Fruit fly (Drosophila melanogaster) whole organism, wandering third instar larva: ENCODE results near the gene CG12155.
A peak's percentile ranks its signal among the peaks of the same experiment; 100 is the strongest.

Experiments used
- Abd-B ChIP-seq: fragments of >200 bp; optimal IDR thresholded peaks from 2 replicates; lab custom pipeline; 2017; ENCODE audit warnings: missing biosample characterization, missing genetic modification characterization
- CG32264 ChIP-seq: fragments of 200-800 bp; sonication (Bioruptor generic); optimal IDR thresholded peaks from 2 replicates; lab custom pipeline; 2016; ENCODE audit warnings: missing biosample characterization, missing genetic modification characterization
- CG9705 ChIP-seq: fragments of 200-800 bp; sonication (Bioruptor generic); optimal IDR thresholded peaks from 2 replicates; lab custom pipeline; 2018; ENCODE audit warnings: missing biosample characterization, mild to moderate bottlenecking, missing genetic modification characterization
- CrebA ChIP-seq: fragments of 200-800 bp; sonication (Bioruptor generic); optimal IDR thresholded peaks from 2 replicates; lab custom pipeline; 2016; ENCODE audit warnings: missing biosample characterization, mild to moderate bottlenecking, missing genetic modification characterization, borderline replicate concordance
- Dfd ChIP-seq: fragments of >200 bp; optimal IDR thresholded peaks from 2 replicates; lab custom pipeline; 2017; ENCODE audit warnings: missing biosample characterization, missing genetic modification characterization
- Dif ChIP-seq: fragments of 200-275, 200-300 bp; sonication (Bioruptor generic); optimal IDR thresholded peaks from 2 replicates; lab custom pipeline; 2018; ENCODE audit warnings: missing biosample characterization, missing genetic modification characterization; ENCODE audit not compliant: partially characterized antibody
- GATAd ChIP-seq: sonication (Bioruptor generic); optimal IDR thresholded peaks from 2 replicates; lab custom pipeline; 2016; ENCODE audit warnings: missing biosample characterization, missing genetic modification characterization
- HLH106 ChIP-seq: fragments of 200-800 bp; optimal IDR thresholded peaks from 3 replicates; lab custom pipeline; 2019; ENCODE audit warnings: missing biosample characterization, mild to moderate bottlenecking, missing genetic modification characterization, moderate library complexity
- Hnf4 ChIP-seq: fragments of 200-800 bp; sonication (Bioruptor generic); optimal IDR thresholded peaks from 2 replicates; lab custom pipeline; 2016; ENCODE audit warnings: missing biosample characterization, mild to moderate bottlenecking, missing genetic modification characterization
- Hr78 ChIP-seq: fragments of >200 bp; optimal IDR thresholded peaks from 2 replicates; lab custom pipeline; 2017; ENCODE audit warnings: missing biosample characterization, missing genetic modification characterization
- Hr83 ChIP-seq: fragments of 200-300 bp; sonication (Bioruptor generic); optimal IDR thresholded peaks from 2 replicates; lab custom pipeline; 2016; ENCODE audit warnings: missing biosample characterization, mild to moderate bottlenecking, missing genetic modification characterization, moderate library complexity; ENCODE audit not compliant: poor library complexity, severe bottlenecking
- Jra ChIP-seq: sonication (Bioruptor generic); optimal IDR thresholded peaks from 2 replicates; lab custom pipeline; 2016; ENCODE audit warnings: missing biosample characterization, missing genetic modification characterization
- Mio ChIP-seq: sonication (Bioruptor generic); optimal IDR thresholded peaks from 2 replicates; lab custom pipeline; 2016; ENCODE audit warnings: missing biosample characterization, missing genetic modification characterization
- Myc ChIP-seq: fragments of >200 bp; optimal IDR thresholded peaks from 2 replicates; lab custom pipeline; 2017
- N ChIP-seq: fragments of >200 bp; optimal IDR thresholded peaks from 2 replicates; lab custom pipeline; 2018; ENCODE audit warnings: missing biosample characterization, missing external identifiers, missing genetic modification characterization
- OdsH ChIP-seq: fragments of 200-800 bp; sonication (Bioruptor generic); optimal IDR thresholded peaks from 2 replicates; lab custom pipeline; 2016; ENCODE audit warnings: missing biosample characterization, mild to moderate bottlenecking, missing genetic modification characterization
- Rel ChIP-seq, 2 experiments: fragments of 200-800 bp; sonication (Bioruptor generic) in 1 of 2; optimal IDR thresholded peaks; 2 replicates in 1 of 2; 3 replicates in 1 of 2; lab custom pipeline; 2016 to 2019; ENCODE audit warnings: mild to moderate bottlenecking in 2 of 2, missing biosample characterization in 2 of 2, missing genetic modification characterization in 2 of 2, moderate library complexity in 1 of 2
- Sp1 ChIP-seq: fragments of 200-800 bp; sonication (Bioruptor generic); optimal IDR thresholded peaks from 3 replicates; lab custom pipeline; 2019; ENCODE audit warnings: missing biosample characterization, mild to moderate bottlenecking, missing genetic modification characterization, moderate library complexity
- Vsx2 ChIP-seq: fragments of 200-300, 225-300 bp; sonication (Bioruptor generic); optimal IDR thresholded peaks from 2 replicates; lab custom pipeline; 2018; ENCODE audit warnings: missing biosample characterization, missing genetic modification characterization; ENCODE audit not compliant: partially characterized antibody
- br ChIP-seq: fragments of 200-800 bp; sonication (Bioruptor generic); optimal IDR thresholded peaks from 2 replicates; lab custom pipeline; 2016; ENCODE audit warnings: missing biosample characterization, missing genetic modification characterization
- brk ChIP-seq: fragments of 200-800 bp; sonication (Bioruptor generic); optimal IDR thresholded peaks from 2 replicates; lab custom pipeline; 2016; ENCODE audit warnings: missing biosample characterization, mild to moderate bottlenecking, missing genetic modification characterization
- dl ChIP-seq, 2 experiments: fragments of 175-275, 200-275 bp in 1 of 2; fragments of 200-275 bp in 1 of 2; sonication (Bioruptor generic); optimal IDR thresholded peaks; lab custom pipeline; 2018; ENCODE audit warnings: mild to moderate bottlenecking in 2 of 2, missing biosample characterization in 2 of 2, missing genetic modification characterization in 2 of 2, moderate library complexity in 2 of 2; ENCODE audit not compliant: partially characterized antibody in 2 of 2, insufficient read depth in 1 of 2
- dmrt93B ChIP-seq: fragments of 200-800 bp; sonication (Bioruptor generic); optimal IDR thresholded peaks from 2 replicates; lab custom pipeline; 2018; ENCODE audit warnings: missing biosample characterization, mild to moderate bottlenecking, missing genetic modification characterization
- dsf ChIP-seq: sonication (Bioruptor generic); optimal IDR thresholded peaks from 2 replicates; lab custom pipeline; 2016; ENCODE audit warnings: missing biosample characterization, missing genetic modification characterization, borderline replicate concordance
- ey ChIP-seq: fragments of 200-800 bp; sonication (Bioruptor generic); optimal IDR thresholded peaks from 2 replicates; lab custom pipeline; 2016; ENCODE audit warnings: missing biosample characterization, missing genetic modification characterization
- foxo ChIP-seq, 2 experiments: fragments of 200-800 bp; sonication (Bioruptor generic); optimal IDR thresholded peaks; 2 replicates in 1 of 2; 3 replicates in 1 of 2; lab custom pipeline; 2016 to 2017; ENCODE audit warnings: missing biosample characterization in 2 of 2, missing genetic modification characterization in 2 of 2
- fru ChIP-seq: fragments of 200-800 bp; sonication (Bioruptor generic); optimal IDR thresholded peaks from 3 replicates; lab custom pipeline; 2016; ENCODE audit warnings: missing biosample characterization, mild to moderate bottlenecking, missing genetic modification characterization
- h ChIP-seq: fragments of 200-800 bp; sonication (Bioruptor generic); optimal IDR thresholded peaks from 3 replicates; lab custom pipeline; 2016; ENCODE audit warnings: missing biosample characterization, mild to moderate bottlenecking, missing genetic modification characterization
- jim ChIP-seq: fragments of 175-275, 200-325 bp; sonication (Bioruptor generic); optimal IDR thresholded peaks from 2 replicates; lab custom pipeline; 2016; ENCODE audit warnings: missing biosample characterization, mild to moderate bottlenecking, missing genetic modification characterization
- lola ChIP-seq: fragments of >200 bp; optimal IDR thresholded peaks from 2 replicates; lab custom pipeline; 2017; ENCODE audit warnings: missing biosample characterization, missing genetic modification characterization
- pan ChIP-seq: fragments of >200 bp; optimal IDR thresholded peaks from 2 replicates; lab custom pipeline; 2017
- psq ChIP-seq: fragments of 200-800 bp; sonication (Bioruptor generic); optimal IDR thresholded peaks from 3 replicates; lab custom pipeline; 2017; ENCODE audit warnings: missing biosample characterization, mild to moderate bottlenecking, missing genetic modification characterization, moderate library complexity
- rgr ChIP-seq: fragments of 200-800 bp; sonication (Bioruptor generic); optimal IDR thresholded peaks from 3 replicates; lab custom pipeline; 2016; ENCODE audit warnings: missing biosample characterization, mild to moderate bottlenecking, missing genetic modification characterization
- sage ChIP-seq: fragments of 200-800 bp; sonication (Bioruptor generic); optimal IDR thresholded peaks from 2 replicates; lab custom pipeline; 2016; ENCODE audit warnings: missing biosample characterization, mild to moderate bottlenecking, missing genetic modification characterization
- sv ChIP-seq: fragments of 200-800 bp; sonication (Bioruptor generic); optimal IDR thresholded peaks from 3 replicates; lab custom pipeline; 2016; ENCODE audit warnings: missing biosample characterization, missing genetic modification characterization
- tai ChIP-seq: sonication (Bioruptor generic); optimal IDR thresholded peaks from 2 replicates; lab custom pipeline; 2016; ENCODE audit warnings: missing biosample characterization, missing genetic modification characterization
- usp ChIP-seq: fragments of >200 bp; optimal IDR thresholded peaks from 2 replicates; lab custom pipeline; 2017; ENCODE audit warnings: missing biosample characterization, missing genetic modification characterization
- woc ChIP-seq: sonication (Bioruptor generic); optimal IDR thresholded peaks from 2 replicates; lab custom pipeline; 2016; ENCODE audit warnings: missing biosample characterization, mild to moderate bottlenecking, missing genetic modification characterization

The CG12155 gene

DNA sequence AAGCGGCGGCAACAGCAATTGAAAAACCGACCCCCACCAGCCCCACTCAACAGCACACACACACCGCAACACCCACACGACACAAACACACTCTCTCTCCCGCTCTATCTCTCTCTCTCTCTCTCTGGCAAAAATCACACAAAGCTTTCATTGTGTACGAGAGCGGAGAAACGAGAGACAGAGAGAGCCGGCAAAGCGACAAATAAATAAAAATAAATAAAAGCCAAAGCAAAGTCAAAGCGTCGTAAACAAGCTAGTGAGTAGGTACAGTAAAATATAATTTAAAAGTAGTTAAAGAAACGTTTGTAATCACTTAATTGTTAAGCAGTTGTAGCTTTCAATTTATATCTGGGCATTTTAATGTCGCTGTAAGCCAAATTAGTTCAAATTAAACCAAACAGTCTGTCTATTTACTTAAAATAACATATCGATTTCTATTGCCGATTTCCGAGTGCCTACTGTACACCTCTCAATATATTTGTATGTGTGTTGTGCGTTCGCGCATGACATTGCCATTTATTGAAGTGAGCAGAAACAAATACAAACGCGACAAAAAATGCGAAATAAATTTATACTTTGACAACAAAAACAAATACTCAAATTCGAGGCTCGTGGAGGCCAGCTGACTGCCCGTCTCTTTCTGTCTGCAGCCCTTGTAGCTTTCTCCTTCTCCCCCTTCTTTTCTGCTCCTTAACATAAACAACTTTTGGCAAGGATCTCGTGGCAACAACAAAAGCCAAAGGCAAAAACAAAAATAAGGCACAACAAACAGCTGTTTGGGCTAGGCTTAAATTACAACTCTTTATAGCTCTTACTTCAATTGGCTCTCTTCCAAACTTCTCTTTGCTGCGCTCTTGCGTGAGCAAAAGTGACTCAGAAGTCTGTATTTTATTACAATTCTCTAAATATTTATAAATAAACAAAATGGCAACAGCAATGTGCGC is 31.6 kb upstream of the CG12155 start (continued):
- TF ChIP-seq jim (GFP tag; lab: Kevin White, UChicago) (peak; percentile 56), Jra (peak; percentile 89), OdsH (GFP tag; lab: Kevin White, UChicago) (peak; percentile 96), Vsx2 (GFP tag; lab: Kevin White, UChicago) (peak; percentile 95), usp (no peak), Mio (GFP tag; lab: Kevin White, UChicago) (peak; percentile 74), Rel (GFP tag; optimal IDR thresholded peaks at IDR 0.05; lab: Kevin White, UChicago) (peak; percentile 79), Rel (tag; optimal IDR thresholded peaks at IDR 0.05; lab: Kevin White, UChicago) (peak; percentile 91), sv (GFP tag; lab: Kevin White, UChicago) (peak; percentile 90), GATAd (GFP tag; lab: Kevin White, UChicago) (peak; percentile 44), Hnf4 (GFP tag; lab: Kevin White, UChicago) (peak; percentile 94), CG9705 (GFP tag; lab: Kevin White, UChicago) (peak; percentile 96), dl (GFP tag; optimal IDR thresholded peaks at IDR 0.05; lab: Kevin White, UChicago; ENCODE audit: insufficient read depth in 1 of 2, partially characterized antibody in 2 of 2) (peak; percentile 96 to 98), Dif (GFP tag; lab: Kevin White, UChicago) (peak; percentile 99)

DNA sequence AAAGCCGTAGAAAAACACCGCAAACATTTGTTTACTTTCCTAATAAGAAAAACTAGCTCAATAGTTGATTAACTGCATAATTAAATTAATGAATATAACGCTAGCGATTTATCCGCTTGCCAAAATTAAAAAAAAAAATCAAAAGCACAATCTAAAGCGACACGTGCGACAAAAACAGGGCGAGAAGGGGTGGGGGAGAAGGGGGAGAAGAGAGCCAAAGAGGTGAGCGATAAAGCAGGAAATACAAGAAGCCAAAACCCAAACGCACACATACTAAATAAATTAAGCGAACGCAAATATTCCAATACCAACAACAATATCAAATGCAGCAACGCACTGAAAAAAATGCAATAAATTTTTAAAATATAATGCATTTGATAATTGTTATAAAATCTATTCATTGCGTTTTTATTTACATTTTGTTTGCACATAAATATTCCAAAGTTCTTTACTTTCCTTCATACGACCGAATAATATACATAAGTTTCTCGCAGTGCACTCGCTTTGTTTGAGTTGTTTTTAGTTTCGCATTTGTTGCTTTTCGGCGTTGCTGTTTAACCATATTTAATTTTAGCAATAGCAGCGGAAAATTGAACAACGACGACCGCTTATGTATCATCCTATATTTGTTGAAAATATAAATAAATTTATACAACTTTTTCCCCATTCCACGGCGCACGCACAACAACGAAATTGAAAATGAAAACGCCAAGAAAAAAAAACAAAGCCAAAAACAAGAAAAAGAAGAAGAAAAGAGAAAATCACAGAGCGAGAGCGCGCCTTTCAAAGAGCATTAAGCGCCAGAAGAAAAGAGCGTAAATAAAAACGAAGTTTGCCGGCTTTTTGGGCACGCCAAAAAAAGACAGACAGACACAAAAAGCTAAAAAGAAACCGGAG is 30.3 kb upstream of the CG12155 start:
- TF ChIP-seq dmrt93B (GFP tag; lab: Kevin White, UChicago) (peak; percentile 96), psq (GFP tag; lab: Kevin White, UChicago) (peak; percentile 97), Hr83 (GFP tag; lab: Kevin White, UChicago) (peak; percentile 63), Myc (no peak), dl (GFP tag; optimal IDR thresholded peaks at IDR 0.05; lab: Kevin White, UChicago; ENCODE audit: insufficient read depth in 1 of 2, partially characterized antibody in 2 of 2) (no peak), tai (GFP tag; lab: Kevin White, UChicago) (peak; percentile 89), CG9705 (GFP tag; lab: Kevin White, UChicago) (peak; percentile 91), woc (peak; percentile 93), Abd-B (GFP tag; lab: Kevin White, UChicago) (no peak), CrebA (peak; percentile 65), Dif (GFP tag; lab: Kevin White, UChicago) (peak; percentile 35), Hr78 (GFP tag; lab: Kevin White, UChicago) (no peak), HLH106 (tag; lab: Kevin White, UChicago) (peak; percentile 98), sage (GFP tag; lab: Kevin White, UChicago) (peak; percentile 92), N (GFP tag; lab: Kevin White, UChicago) (no peak), usp (no peak), Dfd (GFP tag; lab: Kevin White, UChicago) (peak; percentile 81), fru (GFP tag; lab: Kevin White, UChicago) (peak; percentile 97), Rel (GFP tag; optimal IDR thresholded peaks at IDR 0.05; lab: Kevin White, UChicago) (peak; percentile 78), Rel (tag; optimal IDR thresholded peaks at IDR 0.05; lab: Kevin White, UChicago) (peak; percentile 83), Sp1 (GFP tag; lab: Kevin White, UChicago) (peak; percentile 98), CG32264 (peak; percentile 80), OdsH (GFP tag; lab: Kevin White, UChicago) (peak; percentile 97), h (GFP tag; lab: Kevin White, UChicago) (peak; percentile 98), rgr (peak; percentile 98), Mio (GFP tag; lab: Kevin White, UChicago) (peak; percentile 32), pan (lab: Kevin White, UChicago) (no peak), dsf (peak; percentile 83), GATAd (GFP tag; lab: Kevin White, UChicago) (peak; percentile 89), Jra (peak; percentile 93), foxo (GFP tag; optimal IDR thresholded peaks at IDR 0.05; lab: Kevin White, UChicago) (peak; percentile 70 to 98), lola (GFP tag; lab: Kevin White, UChicago) (no peak), jim (GFP tag; lab: Kevin White, UChicago) (no peak), Hnf4 (GFP tag; lab: Kevin White, UChicago) (peak; percentile 97), ey (GFP tag; lab: Kevin White, UChicago) (peak; percentile 96), sv (GFP tag; lab: Kevin White, UChicago) (peak; percentile 94), br (GFP tag; lab: Kevin White, UChicago) (peak; percentile 96), brk (GFP tag; lab: Kevin White, UChicago) (peak; percentile 85), Vsx2 (GFP tag; lab: Kevin White, UChicago) (no peak)
